Worm (Caenorhabditis elegans): Measurements from ENCODE around the gene rin-1.
"Not testable (repeated sequence)": the region's sequence is repeated elsewhere in the genome, so short reads cannot be mapped to it uniquely, and the experiment has no call there.

The rin-1 gene

DNA sequence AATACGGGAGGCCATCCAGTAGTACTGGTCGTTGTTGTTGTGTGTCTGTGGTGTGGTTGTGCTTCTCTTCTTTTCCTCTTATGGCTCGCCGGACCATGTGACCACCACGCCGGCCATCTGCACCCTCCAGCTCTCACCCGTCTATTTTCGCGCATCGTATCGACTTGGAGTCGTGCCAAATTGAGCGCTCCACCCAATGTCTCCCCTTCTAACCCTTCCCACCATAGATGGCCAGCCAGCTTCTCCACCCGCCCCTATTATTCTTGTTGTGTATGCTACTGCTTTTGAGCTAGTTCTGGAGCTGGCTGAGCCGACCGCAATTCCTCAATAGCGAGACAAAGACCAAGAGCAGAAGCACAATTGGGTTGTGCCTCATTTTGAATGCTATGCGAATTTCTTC is 17.8 kb upstream of the rin-1 start:
- TF ChIP-seq unc-62 (GFP tag; optimal IDR thresholded peaks at IDR 0.05): no peak

DNA sequence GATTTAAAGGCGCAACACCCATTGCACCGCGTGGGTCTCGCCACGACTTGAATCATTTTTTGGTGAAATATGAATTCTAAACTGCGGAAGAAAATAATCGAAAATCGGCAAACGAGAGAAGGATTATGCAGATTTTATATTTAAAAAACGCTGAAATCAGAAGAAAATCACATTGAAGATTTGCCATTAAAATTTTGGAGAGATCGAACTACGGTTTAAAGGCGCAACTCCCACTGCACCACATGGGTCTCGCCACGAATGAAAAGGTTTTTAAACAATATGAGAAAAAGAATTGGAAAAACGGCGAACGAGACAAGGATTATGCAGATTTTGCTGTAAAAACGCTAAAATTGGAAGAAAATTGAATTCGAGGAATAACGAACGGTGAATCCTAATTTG is 17.4 kb upstream of the rin-1 start:
- no peak for TF ChIP-seq unc-62 (GFP tag; optimal IDR thresholded peaks at IDR 0.05)

- no peak for TF ChIP-seq unc-62 (GFP tag; optimal IDR thresholded peaks at IDR 0.05)
Observed at ce11 chrV:14832121-14832788, 16.9 kb upstream of the rin-1 start.

ce11 chrV:14831460-14832120 is 16.2 kb upstream of the rin-1 start:
- TF ChIP-seq unc-62 (GFP tag; optimal IDR thresholded peaks at IDR 0.05): no peak

DNA sequence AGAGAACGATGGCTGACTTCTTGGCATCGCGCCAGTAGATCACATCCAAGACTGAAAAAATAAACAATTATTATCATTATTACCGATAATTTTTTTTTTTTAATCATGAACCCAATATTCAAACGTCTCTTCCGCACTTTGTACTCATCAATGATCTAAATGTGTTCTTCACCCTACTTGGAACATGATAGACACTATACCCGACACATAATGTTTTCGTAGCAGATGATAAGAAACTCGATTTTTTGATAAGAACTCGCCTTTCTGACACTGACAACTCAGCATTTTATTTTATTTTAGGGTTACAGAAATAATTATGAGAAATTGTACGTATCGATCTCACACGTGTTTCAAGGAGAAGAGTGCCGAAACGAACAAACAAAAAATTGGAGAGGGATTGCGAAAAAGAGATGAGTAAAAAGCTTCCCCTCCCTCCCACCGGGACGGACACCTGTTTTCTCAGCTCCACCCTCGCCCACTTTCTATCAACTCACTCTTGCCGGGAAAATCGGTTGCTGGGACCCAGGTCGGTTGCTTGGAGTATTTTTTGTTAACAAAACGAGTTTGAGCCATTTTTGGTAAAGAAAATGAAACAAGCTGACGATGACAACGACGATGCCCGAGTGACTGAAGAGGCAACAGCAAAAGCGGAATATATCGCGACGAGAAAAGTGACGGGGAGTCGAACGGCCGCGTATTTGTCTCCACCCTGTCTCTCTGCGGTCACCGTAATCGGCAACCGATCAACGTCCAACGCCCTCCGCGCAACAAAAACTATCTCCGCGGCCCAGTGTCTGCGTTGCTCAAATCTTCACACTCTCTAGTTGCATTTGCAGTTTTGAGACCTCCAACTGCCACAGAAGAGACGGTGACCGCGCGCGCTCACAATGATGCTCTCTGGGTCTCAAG is 15.1 kb upstream of the rin-1 start:
- no peak for TF ChIP-seq unc-62 (GFP tag; optimal IDR thresholded peaks at IDR 0.05)

DNA sequence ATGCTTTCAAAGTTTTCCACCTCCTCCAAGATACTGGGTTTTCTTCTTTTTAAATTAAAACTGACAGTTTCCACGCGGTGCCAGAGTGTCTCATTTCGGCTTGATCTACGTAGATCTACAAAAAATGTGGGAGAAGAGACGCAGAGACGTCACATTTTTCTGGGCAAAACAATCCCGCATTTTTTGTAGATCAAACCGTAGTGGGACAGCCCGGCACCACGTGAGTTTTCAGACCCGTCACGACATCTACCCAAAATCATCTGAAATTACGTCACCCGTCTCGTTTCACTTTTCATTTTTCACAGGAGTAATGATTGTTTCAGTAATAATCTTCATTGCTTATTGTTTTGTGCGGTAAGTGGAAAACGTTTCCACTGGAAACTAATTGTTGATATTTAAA is 13.0 kb upstream of the rin-1 start:
- TF ChIP-seq unc-62 (GFP tag; optimal IDR thresholded peaks at IDR 0.05): no peak

DNA sequence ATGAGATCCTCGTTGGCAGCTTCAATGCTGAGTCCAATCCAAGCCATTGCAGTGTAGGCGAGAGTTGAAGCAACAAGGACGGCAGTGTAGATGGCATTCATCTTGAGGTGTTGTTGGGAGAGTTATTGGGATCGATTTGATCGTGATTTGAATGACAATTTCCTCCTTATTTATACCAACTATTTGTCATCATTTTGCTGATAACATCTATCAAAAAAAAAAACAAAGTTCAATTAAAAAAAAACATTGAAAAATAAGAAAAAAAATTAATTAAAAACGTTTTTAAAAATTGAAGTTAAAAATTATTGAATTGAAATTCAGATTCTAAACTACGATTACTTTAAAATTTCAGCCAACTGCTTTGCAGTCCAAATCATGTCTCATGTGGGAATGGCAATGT is 11.6 kb upstream of the rin-1 start, which contains the start of gene nspa-8:
TSS of gene nspa-8 (minus strand) at position 101 of the 400 bp plus-strand sequence.
- not testable (repeated sequence) for TF ChIP-seq unc-62 (GFP tag; optimal IDR thresholded peaks at IDR 0.05)

ce11 chrV:14824124-14824523 is 8.7 kb upstream of the rin-1 start, which contains the start of gene W06A7.4:
Gene W06A7.4 (plus strand): TSS chrV:14824424.
- no peak for TF ChIP-seq unc-62 (GFP tag; optimal IDR thresholded peaks at IDR 0.05)

DNA sequence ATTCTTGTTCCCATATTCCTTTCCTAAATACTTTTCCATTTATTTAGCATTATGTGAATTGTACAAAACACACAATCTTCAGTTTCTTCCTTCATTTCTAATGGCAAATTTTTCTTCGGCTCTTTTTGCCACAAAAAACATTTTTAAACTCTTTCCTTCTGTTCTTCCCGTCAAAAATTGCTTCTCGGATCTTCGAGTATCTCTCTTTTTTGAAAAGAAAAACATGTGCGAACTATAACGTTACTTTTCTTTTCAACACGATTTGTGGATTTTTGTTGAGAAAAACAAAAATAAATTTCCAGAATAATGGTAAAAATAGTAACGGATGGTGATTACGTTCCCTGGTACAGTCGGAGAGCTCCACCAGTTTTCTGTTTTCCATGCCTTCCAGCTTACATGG is 6.2 kb upstream of the rin-1 start, which contains the start of gene W06A7.2:
TSS of gene W06A7.2 (plus strand) at position 301 of the 400 bp plus-strand sequence.
- TF ChIP-seq unc-62 (GFP tag; optimal IDR thresholded peaks at IDR 0.05): no peak

ce11 chrV:14820314-14820713 is 4.9 kb upstream of the rin-1 start:
- no peak for TF ChIP-seq unc-62 (GFP tag; optimal IDR thresholded peaks at IDR 0.05)

ce11 chrV:14813566-14813965 is 1.8 kb downstream of the rin-1 start:
- TF ChIP-seq unc-62 (GFP tag; optimal IDR thresholded peaks at IDR 0.05): no peak

ce11 chrV:14806204-14806737 is 9.1 kb downstream of the rin-1 start:
- no peak for TF ChIP-seq unc-62 (GFP tag; optimal IDR thresholded peaks at IDR 0.05)

ce11 chrV:14800402-14800801 is 15.0 kb downstream of the rin-1 start:
- TF ChIP-seq unc-62 (GFP tag; optimal IDR thresholded peaks at IDR 0.05): no peak

ce11 chrV:14797886-14798285 is 17.5 kb downstream of the rin-1 start:
- TF ChIP-seq unc-62 (GFP tag; optimal IDR thresholded peaks at IDR 0.05): no peak

DNA sequence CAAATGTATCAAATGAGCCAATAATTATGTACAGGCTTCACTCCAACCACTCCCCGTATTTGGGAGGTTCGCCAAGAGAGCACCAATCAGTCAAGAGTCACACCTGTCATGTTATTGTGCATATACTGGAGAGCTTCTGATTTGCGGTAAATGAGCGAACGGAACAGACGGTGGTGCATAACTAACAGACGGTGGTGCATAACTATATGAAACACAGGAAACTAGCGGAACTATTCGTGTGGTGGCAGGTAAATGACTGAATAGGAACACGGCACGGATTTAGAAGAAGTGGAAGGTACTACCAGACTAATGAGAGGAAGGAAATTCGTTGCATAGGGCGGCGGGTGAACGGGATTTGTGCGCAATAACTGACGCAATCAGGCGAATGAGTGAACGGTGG is 22.4 kb downstream of the rin-1 start:
- TF ChIP-seq unc-62 (GFP tag; optimal IDR thresholded peaks at IDR 0.05): no peak

DNA sequence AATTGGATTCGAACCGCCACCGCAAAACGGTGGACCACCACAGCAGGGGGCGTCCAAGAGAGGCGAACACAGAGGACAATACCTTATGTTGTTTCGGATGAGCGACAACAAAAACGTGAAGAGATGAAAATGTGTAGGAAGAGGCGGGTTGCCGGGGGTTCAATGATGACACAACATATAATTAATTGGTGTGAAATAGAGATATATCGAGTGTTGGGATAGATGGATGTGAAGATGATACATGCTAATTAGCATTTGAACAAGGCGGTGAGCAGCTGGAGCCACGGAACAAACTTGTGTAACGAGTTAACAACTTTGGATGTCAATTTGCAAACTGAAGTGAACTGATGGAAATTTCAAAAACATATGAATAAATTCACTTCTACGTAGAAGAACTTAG is 23.1 kb downstream of the rin-1 start:
- no peak for TF ChIP-seq unc-62 (GFP tag; optimal IDR thresholded peaks at IDR 0.05)
